Fruit fly (Drosophila melanogaster) whole organism, embryonic: ENCODE results near the gene CG12009.
A peak's percentile ranks its signal among the peaks of the same experiment; 100 is the strongest.

ENCODE experiments used
- Asciz ChIP-seq: fragments of 200-800 bp; sonication (Bioruptor generic); optimal IDR thresholded peaks from 2 replicates; lab custom pipeline; 2017; ENCODE audit warnings: missing biosample characterization, mild to moderate bottlenecking, missing genetic modification characterization, missing genetic modification reagents
- Bgb ChIP-seq: fragments of 200-800 bp; sonication (Bioruptor generic); IDR thresholded peaks from 2 replicates; pipeline ENCODE4 v1.3.6; 2022; ENCODE audit warnings: missing biosample characterization, missing genetic modification characterization; ENCODE audit not compliant: partially characterized antibody
- CG10543 ChIP-seq: fragments of 200-800 bp; sonication (Bioruptor generic); optimal IDR thresholded peaks from 3 replicates; lab custom pipeline; 2017; ENCODE audit warnings: missing biosample characterization, mild to moderate bottlenecking, missing genetic modification characterization, moderate library complexity
- CG11696 ChIP-seq: fragments of 200-800 bp; sonication (Bioruptor generic); IDR thresholded peaks from 2 replicates; pipeline ENCODE4 v1.3.6; 2022; ENCODE audit warnings: missing biosample characterization, missing genetic modification characterization
- CG12236 ChIP-seq: fragments of 200-800 bp; sonication (Bioruptor generic); optimal IDR thresholded peaks from 2 replicates; lab custom pipeline; 2016; ENCODE audit warnings: missing biosample characterization, missing genetic modification characterization
- CG13296 ChIP-seq: fragments of 200-800 bp; sonication (Bioruptor generic); optimal IDR thresholded peaks from 3 replicates; lab custom pipeline; 2018; ENCODE audit warnings: missing biosample characterization, mild to moderate bottlenecking, missing genetic modification characterization
- CG14860 ChIP-seq: fragments of 200-800 bp; sonication (Bioruptor generic); IDR thresholded peaks from 3 replicates; pipeline ENCODE4 v1.3.6; 2022; ENCODE audit warnings: missing biosample characterization, missing genetic modification characterization; ENCODE audit not compliant: partially characterized antibody
- CG2199 ChIP-seq: fragments of 200-800 bp; sonication (Bioruptor generic); IDR thresholded peaks from 3 replicates; pipeline ENCODE4 v1.3.6; 2022; ENCODE audit warnings: missing biosample characterization, missing genetic modification characterization
- CG31224 ChIP-seq: fragments of 200-800 bp; sonication (Bioruptor generic); IDR thresholded peaks from 2 replicates; pipeline ENCODE4 v1.3.6; 2022; ENCODE audit warnings: missing biosample characterization, missing genetic modification characterization
- CG4730 ChIP-seq: fragments of 200-800 bp; sonication (Bioruptor generic); IDR thresholded peaks from 2 replicates; pipeline ENCODE4 v1.3.6; 2022; ENCODE audit warnings: missing biosample characterization, missing genetic modification characterization
- CG6765 ChIP-seq: fragments of 200-800 bp; sonication (Bioruptor generic); optimal IDR thresholded peaks from 3 replicates; lab custom pipeline; 2017; ENCODE audit warnings: missing biosample characterization, mild to moderate bottlenecking, missing genetic modification characterization
- CG6813 ChIP-seq: fragments of 200-800 bp; sonication (Bioruptor generic); optimal IDR thresholded peaks from 2 replicates; lab custom pipeline; 2017; ENCODE audit warnings: missing biosample characterization, missing genetic modification characterization, mild to moderate bottlenecking, moderate library complexity, missing genetic modification reagents
- CG9797 ChIP-seq: fragments of 200-800 bp; sonication (Bioruptor generic); optimal IDR thresholded peaks from 3 replicates; lab custom pipeline; 2018; ENCODE audit warnings: missing biosample characterization, mild to moderate bottlenecking, missing genetic modification characterization
- Dek ChIP-seq: fragments of 200-800 bp; sonication (Bioruptor generic); optimal IDR thresholded peaks from 3 replicates; lab custom pipeline; 2019; ENCODE audit warnings: missing biosample characterization, mild to moderate bottlenecking, missing genetic modification characterization, moderate library complexity
- E2f2 ChIP-seq: fragments of 200-800 bp; sonication (Bioruptor generic); IDR thresholded peaks from 2 replicates; pipeline ENCODE4 v1.3.6; 2022; ENCODE audit warnings: missing biosample characterization, missing genetic modification characterization
- ERR ChIP-seq: fragments of 200-800 bp; sonication (Bioruptor generic); optimal IDR thresholded peaks from 2 replicates; lab custom pipeline; 2016; ENCODE audit warnings: missing biosample characterization, missing genetic modification characterization
- HHEX ChIP-seq: fragments of 200-800 bp; sonication (Bioruptor generic); optimal IDR thresholded peaks from 3 replicates; lab custom pipeline; 2017; ENCODE audit warnings: missing biosample characterization, mild to moderate bottlenecking, missing genetic modification characterization, missing genetic modification reagents
- MBD-R2 ChIP-seq: fragments of 200-800 bp; sonication (Bioruptor generic); IDR thresholded peaks from 2 replicates; pipeline ENCODE4 v1.3.6; 2022; ENCODE audit warnings: missing biosample characterization, missing genetic modification characterization
- MTF-1 ChIP-seq: fragments of 200-800 bp; sonication (Bioruptor generic); optimal IDR thresholded peaks from 2 replicates; lab custom pipeline; 2018; ENCODE audit warnings: missing biosample characterization, mild to moderate bottlenecking, missing genetic modification characterization, borderline replicate concordance
- Med ChIP-seq: fragments of 200-800 bp; sonication (Bioruptor generic); peaks from one replicate; lab custom pipeline; 2016; ENCODE audit warnings: missing biosample characterization, missing genetic modification characterization, mild to moderate bottlenecking, inconsistent platforms, moderate library complexity
- Nf-YA ChIP-seq: fragments of 200-800 bp; sonication (Bioruptor generic); IDR thresholded peaks from 2 replicates; pipeline ENCODE4 v1.3.6; 2022; ENCODE audit warnings: missing biosample characterization, missing genetic modification characterization
- Nf-YC ChIP-seq: fragments of 200-800 bp; optimal IDR thresholded peaks from 3 replicates; lab custom pipeline; 2019; ENCODE audit warnings: missing biosample characterization, mild to moderate bottlenecking, missing genetic modification characterization, moderate library complexity
- NfI ChIP-seq: fragments of 200-800 bp; sonication (Bioruptor generic); optimal IDR thresholded peaks from 3 replicates; lab custom pipeline; 2018; ENCODE audit warnings: missing biosample characterization, mild to moderate bottlenecking, missing genetic modification characterization, moderate library complexity
- PHDP ChIP-seq: fragments of 200-800 bp; sonication (Bioruptor generic); optimal IDR thresholded peaks from 3 replicates; lab custom pipeline; 2018; ENCODE audit warnings: missing biosample characterization, mild to moderate bottlenecking, missing genetic modification characterization, moderate library complexity
- Ptx1 ChIP-seq: fragments of 200-800 bp; sonication (Bioruptor generic); IDR thresholded peaks from 2 replicates; pipeline ENCODE4 v1.3.6; 2022; ENCODE audit warnings: missing biosample characterization, missing genetic modification characterization
- Ssrp ChIP-seq: fragments of 200-800 bp; sonication (Bioruptor generic); optimal IDR thresholded peaks from 2 replicates; lab custom pipeline; 2018; ENCODE audit warnings: missing biosample characterization, mild to moderate bottlenecking, missing genetic modification characterization, moderate library complexity
- ap ChIP-seq: fragments of 200-800 bp; sonication (Bioruptor generic); IDR thresholded peaks from 2 replicates; pipeline ENCODE4 v1.3.6; 2022; ENCODE audit warnings: missing biosample characterization, missing genetic modification characterization
- bbx ChIP-seq: fragments of 200-800 bp; sonication (Bioruptor generic); IDR thresholded peaks from 2 replicates; pipeline ENCODE4 v1.3.6; 2022; ENCODE audit warnings: missing biosample characterization, missing genetic modification characterization; ENCODE audit not compliant: partially characterized antibody
- btn ChIP-seq: fragments of 200-800 bp; sonication (Bioruptor generic); optimal IDR thresholded peaks from 2 replicates; lab custom pipeline; 2016; ENCODE audit warnings: missing biosample characterization, missing genetic modification characterization
- chinmo ChIP-seq: fragments of 200-800 bp; sonication (Bioruptor generic); IDR thresholded peaks from 4 replicates; pipeline ENCODE4 v1.3.6; 2022; ENCODE audit warnings: missing biosample characterization, missing genetic modification characterization; ENCODE audit not compliant: partially characterized antibody
- dmrt99B ChIP-seq: fragments of 200-800 bp; sonication (Bioruptor generic); optimal IDR thresholded peaks from 2 replicates; lab custom pipeline; 2018; ENCODE audit warnings: missing biosample characterization, mild to moderate bottlenecking, missing genetic modification characterization, moderate library complexity
- dpn ChIP-seq, 2 experiments: fragments of 200-800 bp; sonication (Bioruptor generic); optimal IDR thresholded peaks; 3 replicates each; lab custom pipeline; 2016; ENCODE audit warnings: missing biosample characterization in 2 of 2, missing genetic modification characterization in 2 of 2
- fd64A ChIP-seq: fragments of 200-800 bp; sonication (Bioruptor generic); optimal IDR thresholded peaks from 3 replicates; lab custom pipeline; 2018; ENCODE audit warnings: missing biosample characterization, mild to moderate bottlenecking, missing genetic modification characterization
- grn ChIP-seq: fragments of 200-800 bp; sonication (Bioruptor generic); optimal IDR thresholded peaks from 3 replicates; lab custom pipeline; 2017; ENCODE audit warnings: missing biosample characterization, missing genetic modification characterization
- lab ChIP-seq: fragments of 200-800 bp; sonication (Bioruptor generic); optimal IDR thresholded peaks from 3 replicates; lab custom pipeline; 2017; ENCODE audit warnings: missing biosample characterization, missing genetic modification characterization, mild to moderate bottlenecking, moderate library complexity, missing genetic modification reagents
- mirr ChIP-seq: fragments of 200-800 bp; sonication (Bioruptor generic); optimal IDR thresholded peaks from 3 replicates; lab custom pipeline; 2018; ENCODE audit warnings: missing biosample characterization, mild to moderate bottlenecking, missing genetic modification characterization
- nerfin-1 ChIP-seq: fragments of 200-800 bp; sonication (Bioruptor generic); optimal IDR thresholded peaks from 3 replicates; lab custom pipeline; 2019; ENCODE audit warnings: missing biosample characterization, mild to moderate bottlenecking, missing genetic modification characterization, moderate library complexity
- oc ChIP-seq: fragments of 200-800 bp; sonication (Bioruptor generic); optimal IDR thresholded peaks from 2 replicates; lab custom pipeline; 2018; ENCODE audit warnings: missing biosample characterization, mild to moderate bottlenecking, missing genetic modification characterization, moderate library complexity
- odd ChIP-seq: fragments of 200-800 bp; sonication (Bioruptor generic); optimal IDR thresholded peaks from 2 replicates; lab custom pipeline; 2017; ENCODE audit warnings: missing biosample characterization, mild to moderate bottlenecking, missing genetic modification characterization
- seq ChIP-seq: fragments of 200-800 bp; sonication (Bioruptor generic); IDR thresholded peaks from 2 replicates; pipeline ENCODE4 v1.3.6; 2022; ENCODE audit warnings: missing biosample characterization, missing genetic modification characterization
- sr ChIP-seq: fragments of 200-800 bp; sonication (Bioruptor generic); IDR thresholded peaks from 3 replicates; pipeline ENCODE4 v1.3.6; 2022; ENCODE audit warnings: missing biosample characterization, missing genetic modification characterization
- vnd ChIP-seq: fragments of 200-800 bp; sonication (Bioruptor generic); IDR thresholded peaks from 3 replicates; pipeline ENCODE4 v1.3.6; 2022; ENCODE audit warnings: missing biosample characterization, missing genetic modification characterization; ENCODE audit not compliant: partially characterized antibody
- vvl ChIP-seq: fragments of 200-800 bp; sonication (Bioruptor generic); IDR thresholded peaks from 2 replicates; pipeline ENCODE4 v1.3.6; 2022; ENCODE audit warnings: missing biosample characterization, missing genetic modification characterization
- z ChIP-seq: fragments of 200-800 bp; sonication (Bioruptor generic); IDR thresholded peaks from 3 replicates; pipeline ENCODE4 v1.3.6; 2022; ENCODE audit warnings: missing biosample characterization, missing genetic modification characterization
- zen ChIP-seq: fragments of 200-800 bp; sonication (Bioruptor generic); optimal IDR thresholded peaks from 3 replicates; lab custom pipeline; 2018; ENCODE audit warnings: missing biosample characterization, mild to moderate bottlenecking, missing genetic modification characterization, moderate library complexity

The CG12009 gene

DNA sequence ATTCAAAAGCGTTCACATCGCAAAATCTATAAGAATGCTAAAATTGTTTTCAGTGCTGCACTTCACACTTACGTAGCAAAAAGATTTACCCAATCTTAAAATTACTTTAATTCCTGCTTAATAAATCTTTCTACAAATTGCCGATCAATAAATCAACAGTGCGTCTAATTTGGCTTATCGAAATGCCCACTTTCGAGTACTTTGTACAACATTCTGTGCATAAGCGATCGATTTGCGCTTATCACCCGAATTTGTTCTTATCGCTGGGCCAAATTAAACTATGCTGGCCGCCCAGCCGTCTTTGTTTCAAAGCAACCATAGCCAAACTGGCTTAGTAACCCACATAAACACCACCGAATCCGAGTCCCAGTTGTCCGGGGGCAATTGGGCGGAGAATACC, 15.3 kb downstream of the CG12009 start (continued):
- TF ChIP-seq CG6813 (GFP tag; lab: Kevin White, UChicago), result peak; percentile 1
- TF ChIP-seq odd (GFP tag; lab: Kevin White, UChicago), result no peak
- TF ChIP-seq mirr (GFP tag; lab: Kevin White, UChicago), result peak; percentile 62
- TF ChIP-seq PHDP (tag; lab: Kevin White, UChicago), result peak; percentile 11
- TF ChIP-seq CG31224 (GFP tag; lab: Robert Waterston, UW), result peak; percentile 58; the same call in 1 of the 2 replicates
- TF ChIP-seq Ssrp (tag; lab: Kevin White, UChicago), result no peak

DNA sequence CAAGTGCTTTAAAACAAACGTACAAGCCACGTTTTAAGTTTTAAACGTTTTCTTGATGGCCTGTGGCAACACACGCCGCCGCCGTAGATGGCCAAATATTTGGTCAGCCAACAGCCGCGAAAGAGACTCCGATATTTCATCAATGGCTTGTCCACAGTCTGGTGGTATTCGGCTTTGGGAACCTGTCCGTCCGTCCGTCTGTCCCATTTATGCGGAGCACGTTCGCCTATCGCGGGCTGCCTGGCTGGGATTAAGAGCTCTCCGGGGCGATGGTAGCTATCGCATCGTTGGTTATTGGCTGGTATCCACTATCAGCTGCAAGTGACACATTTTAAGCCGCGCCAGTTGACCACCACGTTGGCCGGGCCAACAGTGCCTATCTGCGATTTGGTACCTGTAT, 16.3 kb downstream of the CG12009 start:
- TF ChIP-seq MTF-1 (GFP tag; lab: Kevin White, UChicago), result no peak
- TF ChIP-seq Nf-YC (tag; lab: Kevin White, UChicago), result peak; percentile 27
- no peak for TF ChIP-seq CG11696 (GFP tag; lab: Robert Waterston, UW)
- TF ChIP-seq HHEX (GFP tag; lab: Kevin White, UChicago), result peak; percentile 10
- TF ChIP-seq CG9797, result no peak
- 0 out of 3 replicates have a peak, but pooled peaks have one; percentile 19 for TF ChIP-seq CG2199 (GFP tag; lab: Robert Waterston, UW)
- peak; percentile 35 for TF ChIP-seq lab
- TF ChIP-seq CG4730, result no peak
- TF ChIP-seq CG12236 (GFP tag; lab: Kevin White, UChicago), result no peak
- TF ChIP-seq MBD-R2 (GFP tag; lab: Robert Waterston, UW), result no peak
- peak; percentile 17; the same call in 1 of the 2 replicates for TF ChIP-seq Ptx1 (GFP tag; lab: Robert Waterston, UW)
- TF ChIP-seq Med (GFP tag; lab: Kevin White, UChicago), result peak; percentile 65
- no peak for TF ChIP-seq Dek (tag; lab: Kevin White, UChicago)
- TF ChIP-seq Bgb, result 0 out of 2 replicates have a peak, but pooled peaks have one; percentile 12
- TF ChIP-seq NfI (GFP tag; lab: Kevin White, UChicago), result no peak
- no peak for TF ChIP-seq dpn (GFP tag; optimal IDR thresholded peaks at IDR 0.05; lab: Kevin White, UChicago)
- TF ChIP-seq oc (tag; lab: Kevin White, UChicago), result no peak
- 0 out of 2 replicates have a peak, but pooled peaks have one; percentile 6 for TF ChIP-seq E2f2 (GFP tag; lab: Robert Waterston, UW)
- peak; percentile 52 for TF ChIP-seq vvl (GFP tag; lab: Robert Waterston, UW)
- no peak for TF ChIP-seq Nf-YA (GFP tag; lab: Robert Waterston, UW)
- TF ChIP-seq zen (tag; lab: Kevin White, UChicago), result peak; percentile 5
- TF ChIP-seq bbx (GFP tag; lab: Robert Waterston, UW), result peak; percentile 32; the same call in 1 of the 2 replicates
- TF ChIP-seq Asciz (GFP tag; lab: Kevin White, UChicago), result no peak

DNA sequence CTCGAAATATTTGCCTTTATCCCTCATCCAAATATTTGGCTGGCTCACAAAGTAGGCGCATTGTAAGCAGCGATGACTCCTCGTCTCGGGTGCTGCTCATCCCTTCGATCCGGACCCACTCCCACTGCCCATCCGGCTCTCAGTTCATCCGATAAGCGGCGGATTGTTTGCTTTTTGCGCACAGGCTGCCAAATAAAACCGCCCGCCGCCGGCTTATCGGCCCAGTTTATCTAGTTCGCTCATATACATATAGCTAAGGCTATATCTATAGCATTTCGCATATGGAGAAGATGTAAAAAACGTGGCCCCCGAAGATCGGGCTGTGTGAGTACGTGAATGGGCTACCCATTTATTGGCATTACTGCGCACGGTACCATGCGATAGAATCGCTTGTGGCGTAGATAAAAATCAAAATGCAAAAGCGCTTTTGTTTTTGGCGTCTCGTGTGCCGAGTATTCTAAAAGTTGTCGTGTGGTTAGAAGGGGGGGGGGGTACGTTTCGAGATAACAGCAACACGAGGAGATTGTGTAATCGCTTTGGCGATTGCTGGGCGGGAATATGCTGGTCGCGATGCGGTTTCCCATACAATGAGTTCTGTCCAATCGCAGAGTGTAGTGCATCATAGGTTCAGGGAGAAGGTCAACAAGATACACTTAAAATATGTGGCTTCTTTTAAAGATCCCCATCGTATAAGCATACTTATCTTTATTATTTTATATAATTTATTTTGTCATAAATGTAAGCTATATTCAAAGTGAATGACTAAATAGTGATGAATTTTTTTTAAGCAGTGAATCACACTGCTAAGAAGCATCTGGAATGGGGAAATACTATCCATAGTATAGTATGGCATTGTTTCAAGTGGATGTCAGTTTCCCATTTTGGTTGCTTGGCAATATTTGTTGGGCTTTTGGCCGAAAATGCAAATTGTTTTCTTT, 17.7 kb downstream of the CG12009 start:
- no peak for TF ChIP-seq ap (GFP tag; lab: Robert Waterston, UW)
- TF ChIP-seq grn (GFP tag; lab: Kevin White, UChicago), result peak; percentile 84
- no peak; the same call in 2 of the 3 replicates for TF ChIP-seq sr (GFP tag; lab: Robert Waterston, UW)
- TF ChIP-seq dmrt99B (tag; lab: Kevin White, UChicago), result no peak
- TF ChIP-seq seq (GFP tag; lab: Robert Waterston, UW), result 0 out of 2 replicates have a peak, but pooled peaks have one; percentile 8
- TF ChIP-seq CG14860 (GFP tag; lab: Robert Waterston, UW), result no peak
- no peak for TF ChIP-seq z (GFP tag; lab: Robert Waterston, UW)
- TF ChIP-seq vnd, result 0 out of 3 replicates have a peak, but pooled peaks have one; percentile 23
- no peak for TF ChIP-seq nerfin-1 (tag; lab: Kevin White, UChicago)
- TF ChIP-seq chinmo (GFP tag; lab: Robert Waterston, UW), result peak; percentile 86; the same call in 1 of the 4 replicates
- peak; percentile 24 for TF ChIP-seq CG13296
- TF ChIP-seq ERR (GFP tag; lab: Kevin White, UChicago), result no peak
- peak; percentile 36 for TF ChIP-seq CG6765 (GFP tag; lab: Kevin White, UChicago)
- peak; percentile 26 for TF ChIP-seq mirr (GFP tag; lab: Kevin White, UChicago)
- peak; percentile 63 for TF ChIP-seq CG10543 (GFP tag; lab: Kevin White, UChicago)
- no peak for TF ChIP-seq fd64A
- no peak for TF ChIP-seq btn (GFP tag; lab: Kevin White, UChicago)
